Fruit fly (Drosophila melanogaster) whole organism, embryonic: ENCODE measurements around the gene CG6048.
A peak's percentile ranks its signal among the peaks of the same experiment; 100 is the strongest.

ENCODE experiments used
- Abd-B ChIP-seq: fragments of 200-800 bp; sonication (Bioruptor generic); optimal IDR thresholded peaks from 2 replicates; lab custom pipeline; 2018; ENCODE audit warnings: missing biosample characterization, mild to moderate bottlenecking, missing genetic modification characterization, moderate library complexity
- Bgb ChIP-seq: fragments of 200-800 bp; sonication (Bioruptor generic); IDR thresholded peaks from 2 replicates; pipeline ENCODE4 v1.3.6; 2022; ENCODE audit warnings: missing biosample characterization, missing genetic modification characterization; ENCODE audit not compliant: partially characterized antibody
- Bteb2 ChIP-seq: fragments of 200-800 bp; sonication (Bioruptor generic); optimal IDR thresholded peaks from 2 replicates; lab custom pipeline; 2016; ENCODE audit warnings: missing biosample characterization, missing genetic modification characterization
- C15 ChIP-seq: fragments of 200-800 bp; sonication (Bioruptor generic); IDR thresholded peaks from 3 replicates; pipeline ENCODE4 v1.3.6; 2022; ENCODE audit warnings: missing biosample characterization, missing genetic modification characterization
- CG12219 ChIP-seq: fragments of 200-800 bp; sonication (Bioruptor generic); optimal IDR thresholded peaks from 3 replicates; lab custom pipeline; 2018; ENCODE audit warnings: missing biosample characterization, mild to moderate bottlenecking, missing genetic modification characterization
- CG14667 ChIP-seq: fragments of 200-800 bp; sonication (Bioruptor generic); IDR thresholded peaks from 2 replicates; pipeline ENCODE4 v1.3.6; 2022; ENCODE audit warnings: missing biosample characterization, missing genetic modification characterization
- CG14860 ChIP-seq: fragments of 200-800 bp; sonication (Bioruptor generic); IDR thresholded peaks from 3 replicates; pipeline ENCODE4 v1.3.6; 2022; ENCODE audit warnings: missing biosample characterization, missing genetic modification characterization; ENCODE audit not compliant: partially characterized antibody
- CG2116 ChIP-seq: fragments of 200-800 bp; sonication (Bioruptor generic); optimal IDR thresholded peaks from 3 replicates; lab custom pipeline; 2018; ENCODE audit warnings: missing biosample characterization, mild to moderate bottlenecking, missing genetic modification characterization
- CG2889 ChIP-seq: fragments of 200-800 bp; sonication (Bioruptor generic); IDR thresholded peaks from 3 replicates; pipeline ENCODE4 v1.3.6; 2022; ENCODE audit warnings: missing biosample characterization, missing genetic modification characterization
- CG3163 ChIP-seq: fragments of 200-800 bp; sonication (Bioruptor generic); optimal IDR thresholded peaks from 3 replicates; lab custom pipeline; 2016; ENCODE audit warnings: missing biosample characterization, missing genetic modification characterization
- CG4617 ChIP-seq: fragments of 200-800 bp; sonication (Bioruptor generic); optimal IDR thresholded peaks from 3 replicates; lab custom pipeline; 2016; ENCODE audit warnings: missing biosample characterization, missing genetic modification characterization, borderline replicate concordance
- CG4707 ChIP-seq: fragments of 200-800 bp; sonication (Bioruptor generic); optimal IDR thresholded peaks from 2 replicates; lab custom pipeline; 2018; ENCODE audit warnings: missing biosample characterization, mild to moderate bottlenecking, missing genetic modification characterization, moderate library complexity
- CG6791 ChIP-seq: fragments of 200-800 bp; sonication (Bioruptor generic); IDR thresholded peaks from 3 replicates; pipeline ENCODE4 v1.3.6; 2022; ENCODE audit warnings: missing biosample characterization, missing genetic modification characterization; ENCODE audit not compliant: partially characterized antibody
- CG6854 ChIP-seq: fragments of 200-800 bp; sonication (Bioruptor generic); optimal IDR thresholded peaks from 3 replicates; lab custom pipeline; 2017; ENCODE audit warnings: missing biosample characterization, mild to moderate bottlenecking, missing genetic modification characterization
- CG7963 ChIP-seq: fragments of 200-800 bp; sonication (Bioruptor generic); IDR thresholded peaks from 3 replicates; pipeline ENCODE4 v1.3.6; 2022; ENCODE audit warnings: missing biosample characterization, missing genetic modification characterization; ENCODE audit not compliant: partially characterized antibody
- CG8765 ChIP-seq: fragments of 200-800 bp; sonication (Bioruptor generic); IDR thresholded peaks from 2 replicates; pipeline ENCODE4 v1.3.6; 2022; ENCODE audit warnings: missing biosample characterization, missing genetic modification characterization
- CG9932 ChIP-seq: fragments of 200-800 bp; sonication (Bioruptor generic); IDR thresholded peaks from 2 replicates; pipeline ENCODE4 v1.3.6; 2022; ENCODE audit warnings: missing biosample characterization, missing genetic modification characterization
- E2f1 ChIP-seq: fragments of 200-800 bp; sonication (Bioruptor generic); IDR thresholded peaks from 2 replicates; pipeline ENCODE4 v1.3.6; 2022; ENCODE audit warnings: missing biosample characterization, missing genetic modification characterization
- Ets65A ChIP-seq: fragments of 200-800 bp; sonication (Bioruptor generic); peaks from one replicate; lab custom pipeline; 2016; ENCODE audit warnings: missing biosample characterization, missing genetic modification characterization
- Fer1 ChIP-seq: fragments of 200-800 bp; sonication (Bioruptor generic); optimal IDR thresholded peaks from 2 replicates; lab custom pipeline; 2017; ENCODE audit warnings: missing biosample characterization, mild to moderate bottlenecking, missing genetic modification characterization
- HHEX ChIP-seq: fragments of 200-800 bp; sonication (Bioruptor generic); optimal IDR thresholded peaks from 3 replicates; lab custom pipeline; 2017; ENCODE audit warnings: missing biosample characterization, mild to moderate bottlenecking, missing genetic modification characterization, missing genetic modification reagents
- HLH3B ChIP-seq: fragments of 200-800 bp; sonication (Bioruptor generic); IDR thresholded peaks from 2 replicates; pipeline ENCODE4 v1.3.6; 2022; ENCODE audit warnings: missing biosample characterization, missing genetic modification characterization
- HLH4C ChIP-seq: fragments of 200-800 bp; sonication (Bioruptor generic); IDR thresholded peaks from 3 replicates; pipeline ENCODE4 v1.3.6; 2022; ENCODE audit warnings: missing biosample characterization, missing genetic modification characterization; ENCODE audit not compliant: partially characterized antibody
- Hey ChIP-seq: fragments of 200-800 bp; sonication (Bioruptor generic); optimal IDR thresholded peaks from 3 replicates; lab custom pipeline; 2018; ENCODE audit warnings: missing biosample characterization, mild to moderate bottlenecking, missing genetic modification characterization
- NK7.1 ChIP-seq: fragments of 200-800 bp; sonication (Bioruptor generic); optimal IDR thresholded peaks from 3 replicates; lab custom pipeline; 2016; ENCODE audit warnings: missing biosample characterization, missing genetic modification characterization
- Poxn ChIP-seq: fragments of 200-800 bp; sonication (Bioruptor generic); IDR thresholded peaks from 2 replicates; pipeline ENCODE4 v1.3.6; 2022; ENCODE audit warnings: missing biosample characterization, missing genetic modification characterization
- Stat92E ChIP-seq, 3 experiments: fragments of >200 bp in 2 of 3; fragments of 200-800 bp in 1 of 3; sonication (Bioruptor generic) in 1 of 3; optimal IDR thresholded peaks; 2 replicates each; lab custom pipeline; 2017 to 2019; ENCODE audit warnings: missing biosample characterization in 3 of 3, missing genetic modification characterization in 3 of 3, mild to moderate bottlenecking in 1 of 3, moderate library complexity in 1 of 3
- ab ChIP-seq: fragments of 200-800 bp; sonication (Bioruptor generic); optimal IDR thresholded peaks from 2 replicates; lab custom pipeline; 2016; ENCODE audit warnings: missing biosample characterization, missing genetic modification characterization
- aop ChIP-seq: fragments of 200-800 bp; sonication (Bioruptor generic); IDR thresholded peaks from 2 replicates; pipeline ENCODE4 v1.3.6; 2022; ENCODE audit warnings: missing biosample characterization, missing genetic modification characterization
- ara ChIP-seq: fragments of 200-800 bp; sonication (Bioruptor generic); IDR thresholded peaks from 2 replicates; pipeline ENCODE4 v1.3.6; 2022; ENCODE audit warnings: missing biosample characterization, missing genetic modification characterization
- bcd ChIP-seq: fragments of 200-800 bp; sonication (Bioruptor generic); optimal IDR thresholded peaks from 2 replicates; lab custom pipeline; 2017; ENCODE audit warnings: missing biosample characterization, mild to moderate bottlenecking, missing genetic modification characterization
- dimm ChIP-seq: fragments of 200-800 bp; sonication (Bioruptor generic); IDR thresholded peaks from 2 replicates; pipeline ENCODE4 v1.3.6; 2022; ENCODE audit warnings: missing biosample characterization, missing genetic modification characterization
- esg ChIP-seq: fragments of 200-800 bp; sonication (Bioruptor generic); conservative IDR thresholded peaks from 2 replicates; pipeline ENCODE4 v1.3.6; 2022; ENCODE audit warnings: missing biosample characterization, missing genetic modification characterization
- eve ChIP-seq, 2 experiments: fragments of >200 bp; optimal IDR thresholded peaks; 2 replicates each; lab custom pipeline; 2017; ENCODE audit warnings: missing biosample characterization in 2 of 2, missing genetic modification characterization in 2 of 2
- ftz-f1 ChIP-seq: fragments of 200-800 bp; sonication (Bioruptor generic); optimal IDR thresholded peaks from 2 replicates; lab custom pipeline; 2016; ENCODE audit warnings: missing biosample characterization, missing genetic modification characterization
- fu2 ChIP-seq: fragments of 200-800 bp; sonication (Bioruptor generic); optimal IDR thresholded peaks from 2 replicates; lab custom pipeline; 2016; ENCODE audit warnings: missing biosample characterization, missing genetic modification characterization
- gcm2 ChIP-seq: fragments of 200-800 bp; sonication (Bioruptor generic); optimal IDR thresholded peaks from 2 replicates; lab custom pipeline; 2016; ENCODE audit warnings: missing biosample characterization, missing genetic modification characterization
- jigr1 ChIP-seq: fragments of 200-800 bp; sonication (Bioruptor generic); IDR thresholded peaks from 3 replicates; pipeline ENCODE4 v1.3.6; 2022; ENCODE audit warnings: missing biosample characterization, missing genetic modification characterization
- lab ChIP-seq: fragments of 200-800 bp; sonication (Bioruptor generic); optimal IDR thresholded peaks from 3 replicates; lab custom pipeline; 2017; ENCODE audit warnings: missing biosample characterization, missing genetic modification characterization, mild to moderate bottlenecking, moderate library complexity, missing genetic modification reagents
- lbe ChIP-seq: fragments of 200-800 bp; sonication (Bioruptor generic); optimal IDR thresholded peaks from 2 replicates; lab custom pipeline; 2016; ENCODE audit warnings: missing biosample characterization, mild to moderate bottlenecking, missing genetic modification characterization
- lov ChIP-seq, 2 experiments: fragments of 200-800 bp in 1 of 2; fragments of >200 bp in 1 of 2; sonication (Bioruptor generic) in 1 of 2; IDR thresholded peaks in 1 of 2; optimal IDR thresholded peaks in 1 of 2; 2 replicates in 1 of 2; 3 replicates in 1 of 2; pipeline versions ENCODE4 v1.3.6 to Lab custom; 2017 to 2022; ENCODE audit warnings: missing biosample characterization in 1 of 2, missing genetic modification characterization in 1 of 2
- luna ChIP-seq: fragments of 200-800 bp; sonication (Bioruptor generic); optimal IDR thresholded peaks from 2 replicates; lab custom pipeline; 2016; ENCODE audit warnings: missing biosample characterization, missing genetic modification characterization
- nerfin-2 ChIP-seq: fragments of 200-800 bp; sonication (Bioruptor generic); IDR thresholded peaks from 2 replicates; pipeline ENCODE4 v1.3.6; 2022; ENCODE audit warnings: missing biosample characterization, missing genetic modification characterization; ENCODE audit not compliant: partially characterized antibody
- pb ChIP-seq: fragments of 200-800 bp; sonication (Bioruptor generic); optimal IDR thresholded peaks from 3 replicates; lab custom pipeline; 2016; ENCODE audit warnings: missing biosample characterization, missing genetic modification characterization
- sd ChIP-seq: fragments of 200-800 bp; sonication (Bioruptor generic); optimal IDR thresholded peaks from 3 replicates; lab custom pipeline; 2018; ENCODE audit warnings: missing biosample characterization, mild to moderate bottlenecking, missing genetic modification characterization, moderate library complexity
- sqz ChIP-seq: fragments of 200-800 bp; sonication (Bioruptor generic); optimal IDR thresholded peaks from 3 replicates; lab custom pipeline; 2018; ENCODE audit warnings: missing biosample characterization, mild to moderate bottlenecking, missing genetic modification characterization
- tgo ChIP-seq: fragments of 200-800 bp; sonication (Bioruptor generic); IDR thresholded peaks from 3 replicates; pipeline ENCODE4 v1.3.6; 2022; ENCODE audit warnings: missing biosample characterization, missing genetic modification characterization
- tio ChIP-seq: fragments of 200-800 bp; sonication (Bioruptor generic); optimal IDR thresholded peaks from 2 replicates; lab custom pipeline; 2017; ENCODE audit warnings: missing biosample characterization, missing genetic modification characterization, inconsistent platforms

The CG6048 gene

dm6 chrX:6000747-6001426 lies 48.5 kb downstream of the CG6048 start, which contains the start of gene CG4766 (continued):
- TF ChIP-seq Stat92E (GFP tag; optimal IDR thresholded peaks at IDR 0.05; lab: Kevin White, UChicago) (peak in 1 of 3 experiments; percentile 48), lov (optimal IDR thresholded peaks at IDR 0.05; lab: Kevin White, UChicago) (no peak), lov (GFP tag; IDR thresholded peaks at IDR 0.05; lab: Robert Waterston, UW) (0 out of 3 replicates have a peak, but pooled peaks have one; percentile 33), HLH4C (no peak), Poxn (GFP tag; lab: Robert Waterston, UW) (no peak), sd (tag; lab: Kevin White, UChicago) (peak; percentile 75), CG4707 (GFP tag; lab: Kevin White, UChicago) (peak; percentile 75), CG12219 (peak; percentile 74), Fer1 (GFP tag; lab: Kevin White, UChicago) (peak; percentile 84), Bteb2 (peak; percentile 66), tgo (GFP tag; lab: Robert Waterston, UW) (peak; percentile 81), ara (GFP tag; lab: Robert Waterston, UW) (peak; percentile 80), ftz-f1 (GFP tag; lab: Kevin White, UChicago) (no peak), CG14667 (GFP tag; lab: Robert Waterston, UW) (peak; percentile 73), luna (GFP tag; lab: Kevin White, UChicago) (no peak), HLH3B (peak; percentile 72), pb (peak; percentile 53), CG2889 (GFP tag; lab: Robert Waterston, UW) (peak; percentile 55; the same call in 1 of the 3 replicates), eve (GFP tag; optimal IDR thresholded peaks at IDR 0.05; lab: Kevin White, UChicago) (peak in 1 of 2 experiments; percentile 93), jigr1 (no peak), C15 (peak; percentile 54; the same call in 1 of the 3 replicates), fu2 (GFP tag; lab: Kevin White, UChicago) (peak; percentile 64), ab (GFP tag; lab: Kevin White, UChicago) (peak; percentile 48), CG6791 (no peak), sqz (GFP tag; lab: Kevin White, UChicago) (peak; percentile 85), CG14860 (GFP tag; lab: Robert Waterston, UW) (no peak), Ets65A (GFP tag; lab: Kevin White, UChicago) (peak; percentile 84), CG9932 (peak; percentile 55), NK7.1 (GFP tag; lab: Kevin White, UChicago) (peak; percentile 65), bcd (GFP tag; lab: Kevin White, UChicago) (peak; percentile 86), tio (GFP tag; lab: Kevin White, UChicago) (peak; percentile 83), HHEX (GFP tag; lab: Kevin White, UChicago) (peak; percentile 67), Hey (tag; lab: Kevin White, UChicago) (no peak), CG8765 (GFP tag; lab: Robert Waterston, UW) (0 out of 2 replicates have a peak, but pooled peaks have one; percentile 54), esg (GFP tag; lab: Robert Waterston, UW) (peak; percentile 62; the same call in 1 of the 2 replicates), lbe (GFP tag; lab: Kevin White, UChicago) (peak; percentile 72), CG6854 (GFP tag; lab: Kevin White, UChicago) (peak; percentile 49), E2f1 (GFP tag; lab: Robert Waterston, UW) (peak; percentile 72), lab (GFP tag; lab: Kevin White, UChicago) (peak; percentile 84), CG2116 (GFP tag; lab: Kevin White, UChicago) (peak; percentile 52), Abd-B (GFP tag; lab: Kevin White, UChicago) (peak; percentile 59), CG4617 (peak; percentile 23), dimm (GFP tag; lab: Robert Waterston, UW) (peak; percentile 11; the same call in 1 of the 2 replicates), Bgb (no peak), nerfin-2 (GFP tag; lab: Robert Waterston, UW) (no peak), CG3163 (peak; percentile 23), aop (GFP tag; lab: Robert Waterston, UW) (no peak), gcm2 (GFP tag; lab: Kevin White, UChicago) (peak; percentile 58), CG7963 (no peak)
